Worm (Caenorhabditis elegans) whole organism, mixed stage, embryonic: ENCODE results near the gene bkip-1.

Experiments used
- bed-3 ChIP-seq: fragments of 200-800 bp; sonication (Bioruptor generic); optimal IDR thresholded peaks from 3 replicates; lab custom pipeline; 2018; ENCODE audit warnings: mild to moderate bottlenecking, missing genetic modification characterization, moderate library complexity, missing compliant biosample characterization
- drap-1 ChIP-seq: fragments of 200-800 bp; sonication (Bioruptor generic); optimal IDR thresholded peaks from 3 replicates; lab custom pipeline; 2018; ENCODE audit warnings: mild to moderate bottlenecking, missing genetic modification characterization, missing compliant biosample characterization
- elt-1 ChIP-seq: sonication (generic microtip); optimal IDR thresholded peaks from 2 replicates; lab custom pipeline; 2017; ENCODE audit warnings: missing genetic modification characterization, mild to moderate bottlenecking, missing compliant biosample characterization, antibody characterized with exemption, moderate library complexity, borderline replicate concordance; ENCODE audit not compliant: insufficient read depth
- ham-2 ChIP-seq: fragments of 200-800 bp; sonication (Bioruptor generic); optimal IDR thresholded peaks from 2 replicates; lab custom pipeline; 2018; ENCODE audit warnings: mild to moderate bottlenecking, missing genetic modification characterization, missing compliant biosample characterization
- mep-1 ChIP-seq: fragments of 150-350 bp; optimal IDR thresholded peaks from 2 replicates; lab custom pipeline; 2017; ENCODE audit warnings: missing biosample characterization, missing genetic modification reagents, missing genetic modification characterization, inconsistent platforms
- nhr-76 ChIP-seq: sonication (generic microtip); optimal IDR thresholded peaks from 2 replicates; lab custom pipeline; 2017; ENCODE audit warnings: missing biosample characterization, missing genetic modification characterization
- pha-4 ChIP-seq: fragments of 150-350 bp; optimal IDR thresholded peaks from 2 replicates; lab custom pipeline; 2018; ENCODE audit warnings: missing biosample characterization, missing genetic modification reagents, missing genetic modification characterization
- snpc-4 ChIP-seq: fragments of 150-350 bp; optimal IDR thresholded peaks from 2 replicates; lab custom pipeline; 2014; ENCODE audit warnings: missing biosample characterization, missing genetic modification characterization
- tbx-8 ChIP-seq: fragments of 200-800 bp; sonication (Bioruptor generic); optimal IDR thresholded peaks from 2 replicates; lab custom pipeline; 2018; ENCODE audit warnings: mild to moderate bottlenecking, missing genetic modification characterization, moderate library complexity, missing compliant biosample characterization
- unc-39 ChIP-seq: fragments of 150-350 bp; optimal IDR thresholded peaks from 2 replicates; lab custom pipeline; 2014; ENCODE audit warnings: missing biosample characterization, missing genetic modification characterization
- ztf-11 ChIP-seq: fragments of 150-350 bp; optimal IDR thresholded peaks from 2 replicates; lab custom pipeline; 2014; ENCODE audit warnings: missing biosample characterization, missing genetic modification characterization

DNA sequence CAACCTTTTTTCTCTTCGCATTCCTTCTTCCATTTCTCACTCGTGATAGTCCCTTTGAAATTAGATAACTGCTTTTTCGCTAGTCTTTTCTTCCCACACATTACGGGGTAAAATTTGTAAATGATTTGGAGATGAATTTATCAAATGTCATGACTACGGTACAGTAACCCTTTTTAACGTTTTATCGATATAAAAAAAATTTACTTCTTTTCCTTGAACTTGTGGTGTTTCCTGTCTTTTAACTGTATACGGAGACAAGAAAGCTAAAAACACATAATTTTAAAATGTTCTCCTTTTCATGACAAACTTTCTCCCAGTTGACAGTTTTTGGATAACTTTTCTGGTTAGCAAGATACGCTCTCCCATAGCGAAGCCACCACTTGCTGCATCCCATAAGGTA lies 49.0 kb downstream of the bkip-1 start, which contains the start of gene W03H9.1:
- TF ChIP-seq ztf-11 (tag; lab: Kevin White, UChicago): no peak
- TF ChIP-seq pha-4 (tag; lab: Kevin White, UChicago): no peak
- TF ChIP-seq nhr-76: no peak
- TF ChIP-seq bed-3 (GFP tag; lab: Kevin White, UChicago): no peak
- no peak for TF ChIP-seq tbx-8 (GFP tag; lab: Kevin White, UChicago)
- no peak for TF ChIP-seq mep-1 (tag; lab: Kevin White, UChicago)
- TF ChIP-seq ham-2 (GFP tag; lab: Kevin White, UChicago): no peak
- TF ChIP-seq drap-1: no peak
- no peak for TF ChIP-seq snpc-4 (tag; lab: Kevin White, UChicago)
- no peak for TF ChIP-seq elt-1 (tag; lab: Kevin White, UChicago)
- no peak for TF ChIP-seq unc-39 (tag; lab: Kevin White, UChicago)
